Worm (Caenorhabditis elegans) whole organism, L3 larva: ENCODE data around the gene F26F4.6.

ENCODE experiments used
- ZK546.5 ChIP-seq: sonication (generic microtip); optimal IDR thresholded peaks from 2 replicates; lab custom pipeline; 2017; ENCODE audit warnings: missing biosample characterization, missing genetic modification characterization
- ama-1 ChIP-seq: fragments of 150-350 bp; optimal IDR thresholded peaks from 2 replicates; lab custom pipeline; 2018
- ceh-28 ChIP-seq: fragments of 150-350 bp; optimal IDR thresholded peaks from 2 replicates; lab custom pipeline; 2014; ENCODE audit warnings: missing biosample characterization, missing genetic modification reagents, missing genetic modification characterization
- egl-27 ChIP-seq: sonication (generic microtip); optimal IDR thresholded peaks from 4 replicates; lab custom pipeline; 2017; ENCODE audit warnings: missing biosample characterization, missing genetic modification reagents, missing genetic modification characterization
- mdl-1 ChIP-seq: fragments of 150-350 bp; optimal IDR thresholded peaks from 2 replicates; lab custom pipeline; 2014; ENCODE audit warnings: missing biosample characterization, missing genetic modification characterization
- nhr-12 ChIP-seq: fragments of 150-350 bp; optimal IDR thresholded peaks from 2 replicates; lab custom pipeline; 2014; ENCODE audit warnings: missing biosample characterization, missing genetic modification characterization
- nhr-25 ChIP-seq: sonication (generic microtip); optimal IDR thresholded peaks from 2 replicates; lab custom pipeline; 2017; ENCODE audit warnings: missing biosample characterization, missing genetic modification characterization
- nhr-76 ChIP-seq: fragments of 150-350 bp; sonication (generic microtip); optimal IDR thresholded peaks from 5 replicates; lab custom pipeline; 2014; ENCODE audit warnings: missing biosample characterization, missing genetic modification characterization
- pha-4 ChIP-seq: fragments of 150-350 bp; optimal IDR thresholded peaks from 2 replicates; lab custom pipeline; 2014; ENCODE audit warnings: missing biosample characterization, missing genetic modification reagents, missing genetic modification characterization
- skn-1 ChIP-seq: fragments of 150-350 bp; optimal IDR thresholded peaks from 2 replicates; lab custom pipeline; 2014; ENCODE audit warnings: missing biosample characterization, missing genetic modification characterization
- unc-39 ChIP-seq: sonication (generic microtip); optimal IDR thresholded peaks from 4 replicates; lab custom pipeline; 2017; ENCODE audit warnings: missing biosample characterization, missing genetic modification characterization
- unc-62 ChIP-seq: fragments of 150-350 bp; sonication (generic microtip); optimal IDR thresholded peaks from 4 replicates; lab custom pipeline; 2014; ENCODE audit warnings: missing biosample characterization, missing genetic modification reagents, missing genetic modification characterization
- ztf-11 ChIP-seq: fragments of 150-350 bp; optimal IDR thresholded peaks from 2 replicates; lab custom pipeline; 2014; ENCODE audit warnings: missing biosample characterization, missing genetic modification characterization
- ztf-4 ChIP-seq: fragments of 150-350 bp; optimal IDR thresholded peaks from 2 replicates; lab custom pipeline; 2014; ENCODE audit warnings: missing biosample characterization, missing genetic modification characterization

ce11 chrIII:4900260-4900659 is 6.8 kb upstream of the F26F4.6 start, which contains the start of gene tag-340:
- TF ChIP-seq ama-1 (no peak), ceh-28 (tag; lab: Kevin White, UChicago) (no peak), ZK546.5 (no peak), unc-62 (GFP tag; lab: Kevin White, UChicago) (no peak), unc-39 (tag; lab: Kevin White, UChicago) (no peak), pha-4 (tag; lab: Kevin White, UChicago) (no peak), mdl-1 (tag; lab: Kevin White, UChicago) (no peak), nhr-25 (no peak), skn-1 (no peak), egl-27 (no peak), ztf-4 (no peak), ztf-11 (tag; lab: Kevin White, UChicago) (no peak), nhr-76 (tag; lab: Kevin White, UChicago) (no peak), nhr-12 (tag; lab: Kevin White, UChicago) (no peak)
